Worm (Caenorhabditis elegans): Measurements from ENCODE around the gene ZK1321.1.

ce11 chrII:9725056-9725455 is 28.8 kb upstream of the ZK1321.1 start:
- TF ChIP-seq ZK546.5 (tag; optimal IDR thresholded peaks at IDR 0.05) (no peak), aly-2 (tag; optimal IDR thresholded peaks at IDR 0.05) (no peak), egl-27 (tag; optimal IDR thresholded peaks at IDR 0.05) (no peak)
